Worm (Caenorhabditis elegans): ENCODE results near the gene C14A4.9.

Gene C14A4.9

ce11 chrII:10555484-10556075, 43.6 kb upstream of the C14A4.9 start:
- TF ChIP-seq ama-1 (optimal IDR thresholded peaks at IDR 0.05) (no peak), snpc-4 (tag; optimal IDR thresholded peaks at IDR 0.05) (peak; percentile 44), Y55F3AM.14 (GFP tag; optimal IDR thresholded peaks at IDR 0.05) (no peak), ceh-82 (tag; optimal IDR thresholded peaks at IDR 0.05) (no peak), sem-4 (tag; optimal IDR thresholded peaks at IDR 0.05) (peak; percentile 72), ztf-4 (tag; optimal IDR thresholded peaks at IDR 0.05) (peak; percentile 73), unc-39 (tag; optimal IDR thresholded peaks at IDR 0.05) (no peak), aly-2 (tag; optimal IDR thresholded peaks at IDR 0.05) (no peak), gmeb-1 (tag; optimal IDR thresholded peaks at IDR 0.05) (peak; percentile 30), alr-1 (tag; optimal IDR thresholded peaks at IDR 0.05) (no peak), egl-27 (tag; optimal IDR thresholded peaks at IDR 0.05) (peak; percentile 35), nhr-237 (tag; optimal IDR thresholded peaks at IDR 0.05) (no peak), fos-1 (tag; optimal IDR thresholded peaks at IDR 0.05) (peak; percentile 80), lin-13 (GFP tag; optimal IDR thresholded peaks at IDR 0.05) (peak; percentile 15), nhr-12 (tag; optimal IDR thresholded peaks at IDR 0.05) (no peak), dmd-4 (tag; optimal IDR thresholded peaks at IDR 0.05) (no peak), ZK546.5 (tag; optimal IDR thresholded peaks at IDR 0.05) (no peak), unc-55 (GFP tag; optimal IDR thresholded peaks at IDR 0.05) (peak; percentile 33), unc-62 (GFP tag; optimal IDR thresholded peaks at IDR 0.05) (no peak), elt-3 (tag; optimal IDR thresholded peaks at IDR 0.05) (no peak), lsy-2 (tag; optimal IDR thresholded peaks at IDR 0.05) (peak in 1 of 2 experiments; percentile 54), nhr-11 (tag; optimal IDR thresholded peaks at IDR 0.05) (no peak), skn-1 (tag; optimal IDR thresholded peaks at IDR 0.05) (no peak), ztf-1 (GFP tag; conservative IDR thresholded peaks at IDR 0.05) (no peak), nhr-10 (tag; optimal IDR thresholded peaks at IDR 0.05) (no peak), ceh-16 (tag; optimal IDR thresholded peaks at IDR 0.05) (no peak), sma-9 (GFP tag; optimal IDR thresholded peaks at IDR 0.05) (peak; percentile 40), sma-9 (tag; optimal IDR thresholded peaks at IDR 0.05) (no peak), mbf-1 (tag; optimal IDR thresholded peaks at IDR 0.05) (no peak), ztf-11 (tag; optimal IDR thresholded peaks at IDR 0.05) (no peak), blmp-1 (tag; optimal IDR thresholded peaks at IDR 0.05; ENCODE audit: insufficient read depth) (no peak), peb-1 (tag; optimal IDR thresholded peaks at IDR 0.05) (no peak), nhr-6 (tag; optimal IDR thresholded peaks at IDR 0.05) (no peak), elt-1 (tag; optimal IDR thresholded peaks at IDR 0.05) (no peak), F13H6.1 (tag; optimal IDR thresholded peaks at IDR 0.05) (peak; percentile 78), crh-2 (tag; optimal IDR thresholded peaks at IDR 0.05) (peak; percentile 55), nhr-77 (tag; optimal IDR thresholded peaks at IDR 0.05) (no peak), zag-1 (tag; optimal IDR thresholded peaks at IDR 0.05) (no peak), R02D3.7 (tag; optimal IDR thresholded peaks at IDR 0.05) (no peak), nhr-23 (tag; optimal IDR thresholded peaks at IDR 0.05) (no peak), mab-5 (tag; optimal IDR thresholded peaks at IDR 0.05) (no peak), nhr-129 (tag; optimal IDR thresholded peaks at IDR 0.05) (peak; percentile 95), mdl-1 (tag; optimal IDR thresholded peaks at IDR 0.05) (peak; percentile 51 to 54), nhr-21 (tag; optimal IDR thresholded peaks at IDR 0.05) (peak; percentile 73), C34F6.9 (tag; optimal IDR thresholded peaks at IDR 0.05) (peak; percentile 63), lin-39 (tag; optimal IDR thresholded peaks at IDR 0.05) (no peak), lin-11 (tag; optimal IDR thresholded peaks at IDR 0.05) (no peak), nhr-25 (tag; optimal IDR thresholded peaks at IDR 0.05) (peak; percentile 80), sma-3 (GFP tag; optimal IDR thresholded peaks at IDR 0.05) (peak; percentile 81)

All from whole organism, L2 larva.